Comparison of ENCODE assay signal across 1 fruit fly cellular context in the genomic region with DNA sequence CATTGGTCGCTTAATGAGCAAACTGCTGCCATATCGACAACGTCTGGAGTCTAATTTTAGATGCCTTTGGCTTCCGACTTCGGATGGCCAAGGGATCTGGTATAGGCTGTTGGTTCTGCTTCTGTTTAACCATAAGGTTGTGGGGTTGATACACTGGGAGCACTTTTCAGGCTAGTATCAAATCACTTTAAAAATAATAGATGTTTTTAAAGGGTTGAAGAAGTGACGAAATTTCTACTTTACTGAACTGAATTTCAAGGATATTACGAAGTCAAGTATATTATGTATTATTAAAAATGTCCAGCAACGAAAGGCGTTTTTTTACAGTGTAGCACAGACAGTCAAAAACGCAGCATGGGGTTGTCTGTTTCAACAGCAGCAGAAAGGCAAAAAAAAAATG.
A peak's percentile ranks its signal among the peaks of the same experiment; 100 is the strongest.
TF ChIP-seq lines count a peak whose summit lies in the region.

No protein-coding gene starts in this region.

TF ChIP-seq in whole organism, embryonic, 481 proteins besides CTCF, POLR2A, EP300 and RAD21 (continued from another document and continues in another):
- TF ChIP-seq Atf6 (GFP tag; IDR thresholded peaks at IDR 0.05; lab: Robert Waterston, UW) (peak; percentile 67), CG10959 (GFP tag; IDR thresholded peaks at IDR 0.05; lab: Robert Waterston, UW) (peak; percentile 87), ind (GFP tag; optimal IDR thresholded peaks at IDR 0.05; lab: Kevin White, UChicago) (peak; percentile 78), bbx (GFP tag; IDR thresholded peaks at IDR 0.05; lab: Robert Waterston, UW; ENCODE audit: partially characterized antibody) (no peak), Deaf1 (tag; optimal IDR thresholded peaks at IDR 0.05; lab: Kevin White, UChicago) (peak; percentile 67), CG15073 (GFP tag; optimal IDR thresholded peaks at IDR 0.05; lab: Kevin White, UChicago) (peak; percentile 26), nom (GFP tag; optimal IDR thresholded peaks at IDR 0.05; lab: Kevin White, UChicago) (peak; percentile 82), pho (GFP tag; optimal IDR thresholded peaks at IDR 0.05; lab: Kevin White, UChicago) (peak; percentile 27), Tbp (GFP tag; optimal IDR thresholded peaks at IDR 0.05; lab: Kevin White, UChicago) (no peak), CG17802 (tag; optimal IDR thresholded peaks at IDR 0.05; lab: Kevin White, UChicago) (peak; percentile 57), Lhr (GFP tag; optimal IDR thresholded peaks at IDR 0.05; lab: Kevin White, UChicago) (peak; percentile 56), Opbp (GFP tag; IDR thresholded peaks at IDR 0.05; lab: Robert Waterston, UW; ENCODE audit: partially characterized antibody) (no peak), NfI (GFP tag; optimal IDR thresholded peaks at IDR 0.05; lab: Kevin White, UChicago) (peak; percentile 66), seq (GFP tag; IDR thresholded peaks at IDR 0.05; lab: Robert Waterston, UW) (peak; percentile 82), HLH4C (GFP tag; IDR thresholded peaks at IDR 0.05; lab: Robert Waterston, UW; ENCODE audit: partially characterized antibody) (no peak), CG7357 (GFP tag; IDR thresholded peaks at IDR 0.05; lab: Robert Waterston, UW) (peak; percentile 72; the same call in 2 of the 3 replicates), CG3065 (GFP tag; optimal IDR thresholded peaks at IDR 0.05; lab: Kevin White, UChicago) (peak; percentile 41), CG1647 (GFP tag; optimal IDR thresholded peaks at IDR 0.05; lab: Kevin White, UChicago) (peak; percentile 72), CG12071 (GFP tag; optimal IDR thresholded peaks at IDR 0.05; lab: Kevin White, UChicago) (peak; percentile 82), dysf (GFP tag; IDR thresholded peaks at IDR 0.05; lab: Robert Waterston, UW) (peak; percentile 80; the same call in 2 of the 3 replicates), CG4730 (GFP tag; IDR thresholded peaks at IDR 0.05; lab: Robert Waterston, UW) (peak; percentile 59; the same call in 1 of the 2 replicates), CG12744 (GFP tag; optimal IDR thresholded peaks at IDR 0.05; lab: Kevin White, UChicago) (peak; percentile 63), CG13424 (tag; optimal IDR thresholded peaks at IDR 0.05; lab: Kevin White, UChicago) (peak; percentile 79), gem (tag; optimal IDR thresholded peaks at IDR 0.05; lab: Kevin White, UChicago) (peak; percentile 92), exex (tag; optimal IDR thresholded peaks at IDR 0.05; lab: Kevin White, UChicago) (peak; percentile 4), CG7556 (GFP tag; optimal IDR thresholded peaks at IDR 0.05; lab: Kevin White, UChicago) (peak; percentile 83), knrl (GFP tag; IDR thresholded peaks at IDR 0.05; lab: Robert Waterston, UW; ENCODE audit: partially characterized antibody) (no peak), hth (optimal IDR thresholded peaks at IDR 0.05; lab: Kevin White, UChicago) (no peak), CG6791 (GFP tag; IDR thresholded peaks at IDR 0.05; lab: Robert Waterston, UW; ENCODE audit: partially characterized antibody) (no peak), prd (optimal IDR thresholded peaks at IDR 0.05; lab: Kevin White, UChicago) (no peak), prd (GFP tag; IDR thresholded peaks at IDR 0.05; lab: Robert Waterston, UW) (peak; percentile 94), CG4360 (GFP tag; IDR thresholded peaks at IDR 0.05; lab: Robert Waterston, UW) (peak; percentile 66; the same call in 1 of the 2 replicates), zfh2 (GFP tag; optimal IDR thresholded peaks at IDR 0.05; lab: Kevin White, UChicago) (no peak), CG8765 (GFP tag; IDR thresholded peaks at IDR 0.05; lab: Robert Waterston, UW) (peak; percentile 82), CG11247 (GFP tag; IDR thresholded peaks at IDR 0.05; lab: Robert Waterston, UW) (peak; percentile 50; the same call in 1 of the 2 replicates), ash1 (GFP tag; optimal IDR thresholded peaks at IDR 0.05; lab: Kevin White, UChicago) (no peak), pfk (GFP tag; optimal IDR thresholded peaks at IDR 0.05; lab: Kevin White, UChicago) (no peak), bowl (GFP tag; IDR thresholded peaks at IDR 0.05; lab: Robert Waterston, UW) (no peak), Mrtf (GFP tag; IDR thresholded peaks at IDR 0.05; lab: Robert Waterston, UW) (no peak; the same call in 2 of the 3 replicates), klu (GFP tag; IDR thresholded peaks at IDR 0.05; lab: Robert Waterston, UW) (peak; percentile 46; the same call in 1 of the 2 replicates), ERR (GFP tag; optimal IDR thresholded peaks at IDR 0.05; lab: Kevin White, UChicago) (peak; percentile 53), scrt (GFP tag; optimal IDR thresholded peaks at IDR 0.05; lab: Kevin White, UChicago) (peak; percentile 56), NK7.1 (GFP tag; optimal IDR thresholded peaks at IDR 0.05; lab: Kevin White, UChicago) (peak; percentile 58), sug (tag; optimal IDR thresholded peaks at IDR 0.05; lab: Kevin White, UChicago) (peak; percentile 40), en (GFP tag; optimal IDR thresholded peaks at IDR 0.05; lab: Kevin White, UChicago) (peak; percentile 39), repo (GFP tag; optimal IDR thresholded peaks at IDR 0.05; lab: Kevin White, UChicago) (peak; percentile 49), CG9727 (GFP tag; optimal IDR thresholded peaks at IDR 0.05; lab: Kevin White, UChicago) (peak; percentile 93), CG15479 (GFP tag; optimal IDR thresholded peaks at IDR 0.05; lab: Kevin White, UChicago) (no peak), Side (GFP tag; optimal IDR thresholded peaks at IDR 0.05; lab: Kevin White, UChicago) (peak; percentile 84), CG17612 (GFP tag; IDR thresholded peaks at IDR 0.05; lab: Robert Waterston, UW) (no peak), CG3847 (GFP tag; IDR thresholded peaks at IDR 0.05; lab: Robert Waterston, UW) (peak; percentile 71), kni (GFP tag; optimal IDR thresholded peaks at IDR 0.05; lab: Kevin White, UChicago) (peak; percentile 30), Camta (GFP tag; optimal IDR thresholded peaks at IDR 0.05; lab: Kevin White, UChicago) (peak; percentile 74), trem (tag; optimal IDR thresholded peaks at IDR 0.05; lab: Kevin White, UChicago) (peak; percentile 88), vnd (GFP tag; IDR thresholded peaks at IDR 0.05; lab: Robert Waterston, UW; ENCODE audit: partially characterized antibody) (no peak), lmd (GFP tag; IDR thresholded peaks at IDR 0.05; lab: Robert Waterston, UW) (peak; percentile 78), h (optimal IDR thresholded peaks at IDR 0.05; lab: Kevin White, UChicago) (no peak), sc (optimal IDR thresholded peaks at IDR 0.05; lab: Kevin White, UChicago) (no peak), sc (GFP tag; optimal IDR thresholded peaks at IDR 0.05; lab: Kevin White, UChicago) (peak; percentile 74), CG3995 (GFP tag; optimal IDR thresholded peaks at IDR 0.05; lab: Kevin White, UChicago) (no peak), CG10431 (GFP tag; optimal IDR thresholded peaks at IDR 0.05; lab: Kevin White, UChicago) (peak; percentile 50), Dip3 (GFP tag; optimal IDR thresholded peaks at IDR 0.05; lab: Kevin White, UChicago) (peak; percentile 2), Nf-YC (tag; optimal IDR thresholded peaks at IDR 0.05; lab: Kevin White, UChicago) (peak; percentile 45), bigmax (GFP tag; optimal IDR thresholded peaks at IDR 0.05; lab: Kevin White, UChicago) (peak; percentile 5), GATAe (GFP tag; conservative IDR thresholded peaks at IDR 0.05; lab: Robert Waterston, UW) (0 out of 2 replicates have a peak, but pooled peaks have one; percentile 20), CG2116 (GFP tag; optimal IDR thresholded peaks at IDR 0.05; lab: Kevin White, UChicago) (no peak), slou (GFP tag; optimal IDR thresholded peaks at IDR 0.05; lab: Kevin White, UChicago) (no peak), HLHmδ (GFP tag; optimal IDR thresholded peaks at IDR 0.05; lab: Kevin White, UChicago) (no peak), tin (GFP tag; optimal IDR thresholded peaks at IDR 0.05; lab: Kevin White, UChicago) (peak; percentile 89), MESR4 (GFP tag; optimal IDR thresholded peaks at IDR 0.05; lab: Kevin White, UChicago) (peak; percentile 20), eve (GFP tag; optimal IDR thresholded peaks at IDR 0.05; lab: Kevin White, UChicago) (peak in 1 of 2 experiments; percentile 77), croc (GFP tag; conservative IDR thresholded peaks at IDR 0.05; lab: Robert Waterston, UW) (peak; percentile 85), ATbp (GFP tag; optimal IDR thresholded peaks at IDR 0.05; lab: Kevin White, UChicago) (peak; percentile 81), gfzf (GFP tag; optimal IDR thresholded peaks at IDR 0.05; lab: Kevin White, UChicago) (no peak), CG34422 (GFP tag; IDR thresholded peaks at IDR 0.05; lab: Robert Waterston, UW) (peak; percentile 86; the same call in 2 of the 3 replicates), crol (GFP tag; IDR thresholded peaks at IDR 0.05; lab: Robert Waterston, UW) (0 out of 2 replicates have a peak, but pooled peaks have one; percentile 25), CG18599 (GFP tag; optimal IDR thresholded peaks at IDR 0.05; lab: Kevin White, UChicago) (peak; percentile 91), Fer1 (GFP tag; optimal IDR thresholded peaks at IDR 0.05; lab: Kevin White, UChicago) (peak; percentile 86), vvl (GFP tag; IDR thresholded peaks at IDR 0.05; lab: Robert Waterston, UW) (peak; percentile 94), Hr3 (GFP tag; optimal IDR thresholded peaks at IDR 0.05; lab: Kevin White, UChicago) (peak; percentile 69), wor (GFP tag; IDR thresholded peaks at IDR 0.05; lab: Robert Waterston, UW) (peak; percentile 78), Ssrp (tag; optimal IDR thresholded peaks at IDR 0.05; lab: Kevin White, UChicago) (peak; percentile 86), Pdp1 (GFP tag; optimal IDR thresholded peaks at IDR 0.05; lab: Kevin White, UChicago) (peak; percentile 60 to 84), CG18476 (GFP tag; optimal IDR thresholded peaks at IDR 0.05; lab: Kevin White, UChicago) (peak; percentile 75), fd102C (GFP tag; optimal IDR thresholded peaks at IDR 0.05; lab: Kevin White, UChicago) (peak; percentile 80), CG4282 (GFP tag; optimal IDR thresholded peaks at IDR 0.05; lab: Kevin White, UChicago) (no peak), ems (GFP tag; optimal IDR thresholded peaks at IDR 0.05; lab: Kevin White, UChicago) (peak; percentile 74), CG14014 (GFP tag; IDR thresholded peaks at IDR 0.05; lab: Robert Waterston, UW) (peak; percentile 64; the same call in 1 of the 2 replicates), CG31441 (GFP tag; IDR thresholded peaks at IDR 0.05; lab: Robert Waterston, UW) (peak; percentile 88), H2.0 (GFP tag; IDR thresholded peaks at IDR 0.05; lab: Robert Waterston, UW) (peak; percentile 72), CG30403 (GFP tag; optimal IDR thresholded peaks at IDR 0.05; lab: Kevin White, UChicago) (peak; percentile 82), CG2202 (tag; optimal IDR thresholded peaks at IDR 0.05; lab: Kevin White, UChicago) (peak; percentile 72), Gsc (GFP tag; IDR thresholded peaks at IDR 0.05; lab: Robert Waterston, UW) (peak; percentile 61; the same call in 1 of the 2 replicates), fd3F (GFP tag; optimal IDR thresholded peaks at IDR 0.05; lab: Kevin White, UChicago) (peak; percentile 23), zfh1 (GFP tag; IDR thresholded peaks at IDR 0.05; lab: Robert Waterston, UW) (peak; percentile 91), jing (GFP tag; optimal IDR thresholded peaks at IDR 0.05; lab: Kevin White, UChicago) (peak; percentile 31), Lpt (GFP tag; optimal IDR thresholded peaks at IDR 0.05; lab: Kevin White, UChicago) (no peak), CG12391 (tag; optimal IDR thresholded peaks at IDR 0.05; lab: Kevin White, UChicago) (peak; percentile 88), Dp (GFP tag; optimal IDR thresholded peaks at IDR 0.05; lab: Kevin White, UChicago) (no peak), fru (optimal IDR thresholded peaks at IDR 0.05; lab: Kevin White, UChicago) (no peak), CG32532 (GFP tag; IDR thresholded peaks at IDR 0.05; lab: Robert Waterston, UW) (peak; percentile 61; the same call in 1 of the 2 replicates), CG14965 (GFP tag; optimal IDR thresholded peaks at IDR 0.05; lab: Kevin White, UChicago; ENCODE audit: borderline replicate concordance) (no peak), CG12155 (GFP tag; optimal IDR thresholded peaks at IDR 0.05; lab: Kevin White, UChicago) (peak; percentile 71), NC2α (GFP tag; optimal IDR thresholded peaks at IDR 0.05; lab: Kevin White, UChicago) (peak; percentile 54), Scr (GFP tag; IDR thresholded peaks at IDR 0.05; lab: Robert Waterston, UW; ENCODE audit: partially characterized antibody) (no peak), br (optimal IDR thresholded peaks at IDR 0.05; lab: Kevin White, UChicago) (no peak), kah (GFP tag; optimal IDR thresholded peaks at IDR 0.05; lab: Kevin White, UChicago) (peak; percentile 67), CG10274 (GFP tag; optimal IDR thresholded peaks at IDR 0.05; lab: Kevin White, UChicago) (peak; percentile 65), CG15514 (GFP tag; optimal IDR thresholded peaks at IDR 0.05; lab: Kevin White, UChicago) (peak; percentile 66), cwo (GFP tag; optimal IDR thresholded peaks at IDR 0.05; lab: Kevin White, UChicago) (peak; percentile 73), MBD-R2 (GFP tag; IDR thresholded peaks at IDR 0.05; lab: Robert Waterston, UW) (peak; percentile 26; the same call in 1 of the 2 replicates), CG7928 (GFP tag; optimal IDR thresholded peaks at IDR 0.05; lab: Kevin White, UChicago) (peak; percentile 4), ase (GFP tag; IDR thresholded peaks at IDR 0.05; lab: Robert Waterston, UW) (peak; percentile 71; the same call in 2 of the 3 replicates), NC2β (GFP tag; optimal IDR thresholded peaks at IDR 0.05; lab: Kevin White, UChicago) (peak; percentile 72), sqz (GFP tag; optimal IDR thresholded peaks at IDR 0.05; lab: Kevin White, UChicago) (peak; percentile 88), CG10565 (GFP tag; optimal IDR thresholded peaks at IDR 0.05; lab: Kevin White, UChicago) (peak; percentile 59), dmrt11E (tag; optimal IDR thresholded peaks at IDR 0.05; lab: Kevin White, UChicago) (peak; percentile 91), abd-A (tag; optimal IDR thresholded peaks at IDR 0.05; lab: Kevin White, UChicago) (peak; percentile 53), Hey (tag; optimal IDR thresholded peaks at IDR 0.05; lab: Kevin White, UChicago) (no peak), grau (tag; optimal IDR thresholded peaks at IDR 0.05; lab: Kevin White, UChicago) (peak; percentile 83), CG9797 (GFP tag; optimal IDR thresholded peaks at IDR 0.05; lab: Kevin White, UChicago) (peak; percentile 21), Hr39 (optimal IDR thresholded peaks at IDR 0.05; lab: Kevin White, UChicago) (no peak), CG17361 (GFP tag; IDR thresholded peaks at IDR 0.05; lab: Robert Waterston, UW) (peak; percentile 88), hbn (GFP tag; IDR thresholded peaks at IDR 0.05; lab: Robert Waterston, UW; ENCODE audit: partially characterized antibody) (no peak)
